Fruit fly (Drosophila melanogaster): ENCODE data around the gene CG11608.

DNA sequence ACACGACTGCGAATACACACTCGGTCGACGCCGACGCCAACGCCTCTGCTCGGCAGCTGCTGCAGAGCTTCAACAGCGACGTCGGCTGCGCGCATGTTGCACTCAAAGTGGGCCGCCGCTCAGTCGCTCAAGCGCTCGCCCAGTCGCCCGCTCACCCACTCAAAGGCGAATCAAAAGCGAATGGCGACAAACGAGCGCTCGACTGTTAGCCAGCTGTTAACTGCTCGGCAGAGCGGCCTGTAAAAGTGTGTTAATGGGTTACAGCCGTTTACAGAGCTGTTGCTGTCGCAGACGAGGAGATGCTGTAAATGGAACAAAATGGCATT is 42.4 kb upstream of the CG11608 start:
- TF ChIP-seq Eip93F (GFP tag; optimal IDR thresholded peaks at IDR 0.05) (no peak), CG6854 (GFP tag; optimal IDR thresholded peaks at IDR 0.05) (no peak), pdm3 (GFP tag; optimal IDR thresholded peaks at IDR 0.05) (no peak), CG8319 (GFP tag; optimal IDR thresholded peaks at IDR 0.05) (no peak), ss (GFP tag; optimal IDR thresholded peaks at IDR 0.05) (no peak), salr (GFP tag; optimal IDR thresholded peaks at IDR 0.05) (no peak), Hr39 (GFP tag; optimal IDR thresholded peaks at IDR 0.05) (no peak)
